Fruit fly (Drosophila melanogaster) whole organism, embryonic: Measurements from ENCODE around the gene Fur2.

Experiments used
- B-H1 ChIP-seq: fragments of 200-800 bp; sonication (Bioruptor generic); IDR thresholded peaks from 3 replicates; pipeline ENCODE4 v1.3.6; 2022; ENCODE audit warnings: missing biosample characterization, missing genetic modification characterization
- B-H2 ChIP-seq: fragments of 200-800 bp; sonication (Bioruptor generic); optimal IDR thresholded peaks from 2 replicates; lab custom pipeline; 2018; ENCODE audit warnings: missing biosample characterization, mild to moderate bottlenecking, missing genetic modification characterization
- Blimp-1 ChIP-seq: fragments of 200-800 bp; sonication (Bioruptor generic); optimal IDR thresholded peaks from 3 replicates; lab custom pipeline; 2018; ENCODE audit warnings: missing biosample characterization, missing genetic modification characterization, mild to moderate bottlenecking, moderate library complexity, missing genetic modification reagents
- CG12659 ChIP-seq: fragments of 200-800 bp; sonication (Bioruptor generic); optimal IDR thresholded peaks from 3 replicates; lab custom pipeline; 2017; ENCODE audit warnings: mild to moderate bottlenecking, missing biosample characterization, missing genetic modification reagents, missing genetic modification characterization
- CG12769 ChIP-seq: fragments of 200-800 bp; sonication (Bioruptor generic); optimal IDR thresholded peaks from 2 replicates; lab custom pipeline; 2019; ENCODE audit warnings: missing biosample characterization, mild to moderate bottlenecking, missing genetic modification characterization, moderate library complexity
- CG14860 ChIP-seq: fragments of 200-800 bp; sonication (Bioruptor generic); IDR thresholded peaks from 3 replicates; pipeline ENCODE4 v1.3.6; 2022; ENCODE audit warnings: missing biosample characterization, missing genetic modification characterization; ENCODE audit not compliant: partially characterized antibody
- CG1603 ChIP-seq: fragments of 200-800 bp; sonication (Bioruptor generic); optimal IDR thresholded peaks from 2 replicates; lab custom pipeline; 2019; ENCODE audit warnings: missing biosample characterization, mild to moderate bottlenecking, missing genetic modification characterization, moderate library complexity
- CG17359 ChIP-seq: fragments of 200-800 bp; sonication (Bioruptor generic); optimal IDR thresholded peaks from 3 replicates; lab custom pipeline; 2018; ENCODE audit warnings: missing biosample characterization, mild to moderate bottlenecking, missing genetic modification characterization, moderate library complexity
- CG17361 ChIP-seq: fragments of 200-800 bp; sonication (Bioruptor generic); IDR thresholded peaks from 3 replicates; pipeline ENCODE4 v1.3.6; 2022; ENCODE audit warnings: missing biosample characterization, missing genetic modification characterization
- CG17802 ChIP-seq: fragments of 200-800 bp; sonication (Bioruptor generic); optimal IDR thresholded peaks from 2 replicates; lab custom pipeline; 2018; ENCODE audit warnings: missing biosample characterization, mild to moderate bottlenecking, missing genetic modification characterization, moderate library complexity
- CG18599 ChIP-seq: fragments of 200-800 bp; sonication (Bioruptor generic); optimal IDR thresholded peaks from 3 replicates; lab custom pipeline; 2017; ENCODE audit warnings: missing biosample characterization, missing genetic modification characterization, mild to moderate bottlenecking, moderate library complexity, missing genetic modification reagents
- CG18764 ChIP-seq: fragments of 200-800 bp; sonication (Bioruptor generic); optimal IDR thresholded peaks from 3 replicates; lab custom pipeline; 2016; ENCODE audit warnings: missing biosample characterization, missing genetic modification characterization
- CG2129 ChIP-seq: fragments of 200-800 bp; sonication (Bioruptor generic); IDR thresholded peaks from 2 replicates; pipeline ENCODE4 v1.3.6; 2022; ENCODE audit warnings: missing biosample characterization, missing genetic modification characterization; ENCODE audit not compliant: partially characterized antibody
- CG30403 ChIP-seq: fragments of 200-800 bp; sonication (Bioruptor generic); optimal IDR thresholded peaks from 3 replicates; lab custom pipeline; 2016; ENCODE audit warnings: missing biosample characterization, missing genetic modification characterization
- CG32772 ChIP-seq: fragments of 200-800 bp; sonication (Bioruptor generic); IDR thresholded peaks from 2 replicates; pipeline ENCODE4 v1.3.6; 2022; ENCODE audit warnings: missing biosample characterization, missing genetic modification characterization
- CG4617 ChIP-seq: fragments of 200-800 bp; sonication (Bioruptor generic); optimal IDR thresholded peaks from 3 replicates; lab custom pipeline; 2016; ENCODE audit warnings: missing biosample characterization, missing genetic modification characterization, borderline replicate concordance
- CG7928 ChIP-seq: fragments of 200-800 bp; sonication (Bioruptor generic); optimal IDR thresholded peaks from 2 replicates; lab custom pipeline; 2017; ENCODE audit warnings: missing biosample characterization, mild to moderate bottlenecking, missing genetic modification characterization
- CG8281 ChIP-seq: fragments of 200-800 bp; sonication (Bioruptor generic); optimal IDR thresholded peaks from 2 replicates; lab custom pipeline; 2018; ENCODE audit warnings: missing biosample characterization, mild to moderate bottlenecking, missing genetic modification characterization, moderate library complexity
- CG8924 ChIP-seq: fragments of 200-800 bp; optimal IDR thresholded peaks from 3 replicates; lab custom pipeline; 2019; ENCODE audit warnings: missing biosample characterization, mild to moderate bottlenecking, missing genetic modification characterization, moderate library complexity
- CG8944 ChIP-seq: fragments of 200-800 bp; sonication (Bioruptor generic); optimal IDR thresholded peaks from 3 replicates; lab custom pipeline; 2016; ENCODE audit warnings: missing biosample characterization, missing genetic modification characterization
- CHES-1-like ChIP-seq: fragments of 200-800 bp; sonication (Bioruptor generic); optimal IDR thresholded peaks from 2 replicates; lab custom pipeline; 2016; ENCODE audit warnings: missing biosample characterization, missing genetic modification characterization
- CoRest ChIP-seq: fragments of 200-800 bp; sonication (Bioruptor generic); optimal IDR thresholded peaks from 3 replicates; lab custom pipeline; 2018; ENCODE audit warnings: missing biosample characterization, mild to moderate bottlenecking, missing genetic modification characterization, moderate library complexity
- E2f2 ChIP-seq: fragments of 200-800 bp; sonication (Bioruptor generic); IDR thresholded peaks from 2 replicates; pipeline ENCODE4 v1.3.6; 2022; ENCODE audit warnings: missing biosample characterization, missing genetic modification characterization
- Gsc ChIP-seq: fragments of 200-800 bp; sonication (Bioruptor generic); IDR thresholded peaks from 2 replicates; pipeline ENCODE4 v1.3.6; 2022; ENCODE audit warnings: missing biosample characterization, missing genetic modification characterization
- HmgD ChIP-seq: fragments of 200-800 bp; sonication (Bioruptor generic); optimal IDR thresholded peaks from 3 replicates; lab custom pipeline; 2016; ENCODE audit warnings: missing biosample characterization, missing genetic modification characterization
- Hr51 ChIP-seq, 2 experiments: fragments of 200-800 bp; sonication (Bioruptor generic); optimal IDR thresholded peaks; 2 replicates in 1 of 2; 3 replicates in 1 of 2; lab custom pipeline; 2016 to 2018; ENCODE audit warnings: missing biosample characterization in 2 of 2, missing genetic modification characterization in 2 of 2, mild to moderate bottlenecking in 1 of 2, moderate library complexity in 1 of 2
- Hsf ChIP-seq: fragments of 200-800 bp; sonication (Bioruptor generic); optimal IDR thresholded peaks from 3 replicates; lab custom pipeline; 2016; ENCODE audit warnings: missing biosample characterization, missing genetic modification characterization
- Med ChIP-seq: fragments of 200-800 bp; sonication (Bioruptor generic); peaks from one replicate; lab custom pipeline; 2016; ENCODE audit warnings: missing biosample characterization, missing genetic modification characterization, mild to moderate bottlenecking, inconsistent platforms, moderate library complexity
- Pdp1 ChIP-seq, 2 experiments: fragments of 200-800 bp; sonication (Bioruptor generic); optimal IDR thresholded peaks; 3 replicates each; lab custom pipeline; 2016; ENCODE audit warnings: missing biosample characterization in 2 of 2, missing genetic modification characterization in 2 of 2, mild to moderate bottlenecking in 1 of 2, moderate library complexity in 1 of 2
- Ssrp ChIP-seq: fragments of 200-800 bp; sonication (Bioruptor generic); optimal IDR thresholded peaks from 2 replicates; lab custom pipeline; 2018; ENCODE audit warnings: missing biosample characterization, mild to moderate bottlenecking, missing genetic modification characterization, moderate library complexity
- Xrp1 ChIP-seq: fragments of 200-800 bp; sonication (Bioruptor generic); IDR thresholded peaks from 2 replicates; pipeline ENCODE4 v1.3.6; 2022; ENCODE audit warnings: missing biosample characterization, missing genetic modification characterization
- ash1 ChIP-seq: fragments of 200-800 bp; sonication (Bioruptor generic); optimal IDR thresholded peaks from 2 replicates; lab custom pipeline; 2018; ENCODE audit warnings: missing biosample characterization, mild to moderate bottlenecking, missing genetic modification characterization
- cas ChIP-seq: fragments of 200-800 bp; sonication (Bioruptor generic); IDR thresholded peaks from 2 replicates; pipeline ENCODE4 v1.3.6; 2022; ENCODE audit warnings: missing biosample characterization, missing genetic modification characterization
- cato ChIP-seq: fragments of 200-800 bp; sonication (Bioruptor generic); optimal IDR thresholded peaks from 2 replicates; lab custom pipeline; 2016; ENCODE audit warnings: missing biosample characterization, missing genetic modification characterization, borderline replicate concordance
- chn ChIP-seq: fragments of 200-800 bp; sonication (Bioruptor generic); optimal IDR thresholded peaks from 2 replicates; lab custom pipeline; 2016; ENCODE audit warnings: missing biosample characterization, missing genetic modification characterization
- dimm ChIP-seq: fragments of 200-800 bp; sonication (Bioruptor generic); IDR thresholded peaks from 2 replicates; pipeline ENCODE4 v1.3.6; 2022; ENCODE audit warnings: missing biosample characterization, missing genetic modification characterization
- her ChIP-seq: fragments of 200-800 bp; sonication (Bioruptor generic); optimal IDR thresholded peaks from 2 replicates; lab custom pipeline; 2016; ENCODE audit warnings: missing biosample characterization, missing genetic modification characterization
- lab ChIP-seq: fragments of 200-800 bp; sonication (Bioruptor generic); optimal IDR thresholded peaks from 3 replicates; lab custom pipeline; 2017; ENCODE audit warnings: missing biosample characterization, missing genetic modification characterization, mild to moderate bottlenecking, moderate library complexity, missing genetic modification reagents
- maf-S ChIP-seq: fragments of 200-800 bp; sonication (Bioruptor generic); optimal IDR thresholded peaks from 2 replicates; lab custom pipeline; 2016; ENCODE audit warnings: missing biosample characterization, missing genetic modification characterization
- mam ChIP-seq: fragments of 200-800 bp; sonication (Bioruptor generic); optimal IDR thresholded peaks from 3 replicates; lab custom pipeline; 2016; ENCODE audit warnings: missing biosample characterization, missing genetic modification characterization
- mirr ChIP-seq: fragments of 200-800 bp; sonication (Bioruptor generic); optimal IDR thresholded peaks from 3 replicates; lab custom pipeline; 2018; ENCODE audit warnings: missing biosample characterization, mild to moderate bottlenecking, missing genetic modification characterization
- ranshi ChIP-seq: fragments of 200-800 bp; sonication (Bioruptor generic); IDR thresholded peaks from 2 replicates; pipeline ENCODE4 v1.3.6; 2022; ENCODE audit warnings: missing biosample characterization, missing genetic modification characterization
- row ChIP-seq: fragments of 200-800 bp; sonication (Bioruptor generic); IDR thresholded peaks from 3 replicates; pipeline ENCODE4 v1.3.6; 2022; ENCODE audit warnings: missing biosample characterization, missing genetic modification characterization
- slou ChIP-seq: fragments of 200-800 bp; sonication (Bioruptor generic); optimal IDR thresholded peaks from 3 replicates; lab custom pipeline; 2016; ENCODE audit warnings: missing biosample characterization, missing genetic modification characterization
- sob ChIP-seq: fragments of 200-800 bp; sonication (Bioruptor generic); IDR thresholded peaks from 2 replicates; pipeline ENCODE4 v1.3.6; 2022; ENCODE audit warnings: missing biosample characterization, missing genetic modification characterization
- toy ChIP-seq: fragments of 200-800 bp; sonication (Bioruptor generic); IDR thresholded peaks from 2 replicates; pipeline ENCODE4 v1.3.6; 2022; ENCODE audit warnings: missing biosample characterization, missing genetic modification characterization
- unc-4 ChIP-seq: fragments of 200-800 bp; sonication (Bioruptor generic); IDR thresholded peaks from 2 replicates; pipeline ENCODE4 v1.3.6; 2022; ENCODE audit warnings: missing biosample characterization, missing genetic modification characterization; ENCODE audit not compliant: partially characterized antibody

Fur2 gene

DNA sequence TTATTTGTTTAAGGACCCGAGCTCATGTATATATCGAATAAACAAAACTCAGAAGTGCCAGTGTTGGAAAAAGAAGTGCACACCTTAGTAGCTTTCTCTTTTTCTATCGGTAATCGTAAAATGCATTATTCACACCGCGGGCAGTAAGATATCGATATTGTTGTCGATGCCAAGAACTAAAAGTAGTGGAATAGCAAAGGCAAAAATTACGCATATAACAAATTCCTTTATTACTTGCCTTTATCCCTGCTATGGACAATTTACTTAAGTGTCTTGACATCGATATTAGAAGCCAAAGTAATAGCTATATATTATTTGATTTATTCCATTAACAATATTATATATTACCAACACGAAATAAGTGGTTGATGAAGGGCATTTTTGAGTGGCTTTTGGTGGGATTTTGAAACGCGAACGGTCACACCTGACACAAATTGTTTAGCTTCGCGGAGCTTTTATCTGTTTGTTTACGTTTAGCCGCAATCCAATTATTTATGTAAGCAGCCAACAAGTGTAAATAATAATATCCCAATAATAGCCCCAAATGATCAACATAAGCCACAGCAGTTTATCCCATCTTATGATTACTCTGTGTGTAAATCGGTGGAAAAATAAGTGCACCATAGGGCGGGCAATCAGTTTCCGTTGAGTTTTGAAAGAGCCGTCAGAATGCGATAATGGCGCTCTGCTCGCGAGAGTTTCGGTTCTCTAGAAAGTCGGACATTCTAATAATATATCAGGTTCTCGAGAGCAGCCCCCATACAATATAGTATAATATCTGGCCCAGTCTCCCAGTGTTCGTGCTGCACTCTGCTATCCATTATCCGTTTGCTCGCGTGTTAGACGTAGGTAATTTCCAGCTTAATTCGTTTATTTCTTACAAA is 12.2 kb downstream of the Fur2 start, which contains the start of the genes CG9992 and CG4239 (continued):
- TF ChIP-seq maf-S (GFP tag; lab: Kevin White, UChicago) = no peak
- peak; percentile 59; the same call in 1 of the 2 replicates for TF ChIP-seq sob (GFP tag; lab: Robert Waterston, UW)
- TF ChIP-seq Gsc (GFP tag; lab: Robert Waterston, UW) = no peak
- TF ChIP-seq CG14860 = peak; percentile 45; the same call in 1 of the 3 replicates
- peak; percentile 57 for TF ChIP-seq CHES-1-like
- TF ChIP-seq unc-4 (GFP tag; lab: Robert Waterston, UW) = peak; percentile 49
- TF ChIP-seq CG12659 (GFP tag; lab: Kevin White, UChicago) = peak; percentile 80
- TF ChIP-seq lab = peak; percentile 50
- TF ChIP-seq CG8924 (tag; lab: Kevin White, UChicago) = peak; percentile 65
- peak; percentile 8; the same call in 1 of the 2 replicates for TF ChIP-seq cas
- peak; percentile 51 for TF ChIP-seq Hsf (GFP tag; lab: Kevin White, UChicago)
- TF ChIP-seq cato (GFP tag; lab: Kevin White, UChicago) = peak; percentile 4
- peak; percentile 23 for TF ChIP-seq CG17359 (tag; lab: Kevin White, UChicago)
- peak; percentile 39 for TF ChIP-seq chn
- TF ChIP-seq mirr = peak; percentile 5
- TF ChIP-seq CG12769 = peak; percentile 4
- peak; percentile 61 for TF ChIP-seq mam (GFP tag; lab: Kevin White, UChicago)
- TF ChIP-seq Hr51 (GFP tag; optimal IDR thresholded peaks at IDR 0.05; lab: Kevin White, UChicago) = peak; percentile 36 to 59
- TF ChIP-seq CG32772 = 0 out of 2 replicates have a peak, but pooled peaks have one; percentile 41
- peak; percentile 77 for TF ChIP-seq CG30403 (GFP tag; lab: Kevin White, UChicago)
- peak; percentile 60 for TF ChIP-seq slou
- TF ChIP-seq ash1 (GFP tag; lab: Kevin White, UChicago) = no peak
- TF ChIP-seq CG18599 = peak; percentile 8
- peak; percentile 83 for TF ChIP-seq Med (GFP tag; lab: Kevin White, UChicago)
- TF ChIP-seq row = peak; percentile 89
- TF ChIP-seq ranshi (GFP tag; lab: Robert Waterston, UW) = peak; percentile 56; the same call in 1 of the 2 replicates
- peak; percentile 33; the same call in 1 of the 2 replicates for TF ChIP-seq E2f2 (GFP tag; lab: Robert Waterston, UW)
- TF ChIP-seq CG8944 = peak; percentile 8
- TF ChIP-seq B-H1 = peak; percentile 24; the same call in 2 of the 3 replicates
- peak; percentile 42 for TF ChIP-seq CG1603 (tag; lab: Kevin White, UChicago)
- TF ChIP-seq Blimp-1 (GFP tag; lab: Kevin White, UChicago) = peak; percentile 57
- no peak for TF ChIP-seq B-H2 (GFP tag; lab: Kevin White, UChicago)
- TF ChIP-seq HmgD = peak; percentile 25
- peak; percentile 59 for TF ChIP-seq CG4617
- TF ChIP-seq CG7928 = no peak
- peak; percentile 40 to 82 for TF ChIP-seq Pdp1 (GFP tag; optimal IDR thresholded peaks at IDR 0.05; lab: Kevin White, UChicago)
- TF ChIP-seq CG8281 (tag; lab: Kevin White, UChicago) = no peak
- peak; percentile 28; the same call in 1 of the 2 replicates for TF ChIP-seq Xrp1 (GFP tag; lab: Robert Waterston, UW)
- peak; percentile 85 for TF ChIP-seq CoRest (tag; lab: Kevin White, UChicago)
- peak; percentile 5 for TF ChIP-seq her (GFP tag; lab: Kevin White, UChicago)
- TF ChIP-seq Ssrp = peak; percentile 67
- TF ChIP-seq CG18764 (GFP tag; lab: Kevin White, UChicago) = peak; percentile 13
- TF ChIP-seq toy = no peak
- TF ChIP-seq CG17361 (GFP tag; lab: Robert Waterston, UW) = peak; percentile 85
- TF ChIP-seq CG2129 = no peak
- TF ChIP-seq CG17802 (tag; lab: Kevin White, UChicago) = peak; percentile 81
- no peak for TF ChIP-seq dimm
